Fruit fly (Drosophila melanogaster): ENCODE data around the gene CG13258.

dm6 chr2L:16319743-16320142 is 26.9 kb upstream of the CG13258 start:
- peak; percentile 11 for TF ChIP-seq h (GFP tag; optimal IDR thresholded peaks at IDR 0.05)
- no peak for TF ChIP-seq psq (GFP tag; optimal IDR thresholded peaks at IDR 0.05)
- TF ChIP-seq woc (GFP tag; optimal IDR thresholded peaks at IDR 0.05) = no peak
- TF ChIP-seq Hr78 (GFP tag; optimal IDR thresholded peaks at IDR 0.05) = no peak
- TF ChIP-seq Hnf4 (GFP tag; optimal IDR thresholded peaks at IDR 0.05) = no peak
- TF ChIP-seq Jra (GFP tag; optimal IDR thresholded peaks at IDR 0.05) = no peak
- no peak for TF ChIP-seq foxo (GFP tag; optimal IDR thresholded peaks at IDR 0.05)
- no peak for TF ChIP-seq rgr (GFP tag; optimal IDR thresholded peaks at IDR 0.05)
- no peak for TF ChIP-seq Dfd (GFP tag; optimal IDR thresholded peaks at IDR 0.05)
- no peak for TF ChIP-seq GATAd (GFP tag; optimal IDR thresholded peaks at IDR 0.05)
